Worm (Caenorhabditis elegans) whole organism, L3 larva: Measurements from ENCODE around the gene irld-49.

Source experiments
- ZK546.5 ChIP-seq: sonication (generic microtip); optimal IDR thresholded peaks from 2 replicates; lab custom pipeline; 2017; ENCODE audit warnings: missing biosample characterization, missing genetic modification characterization
- aly-2 ChIP-seq: fragments of 150-350 bp; optimal IDR thresholded peaks from 2 replicates; lab custom pipeline; 2014; ENCODE audit warnings: missing biosample characterization, missing genetic modification characterization
- ama-1 ChIP-seq: fragments of 150-350 bp; optimal IDR thresholded peaks from 2 replicates; lab custom pipeline; 2018
- ceh-28 ChIP-seq: fragments of 150-350 bp; optimal IDR thresholded peaks from 2 replicates; lab custom pipeline; 2014; ENCODE audit warnings: missing biosample characterization, missing genetic modification reagents, missing genetic modification characterization
- ceh-82 ChIP-seq: fragments of 150-350 bp; optimal IDR thresholded peaks from 2 replicates; lab custom pipeline; 2014; ENCODE audit warnings: missing biosample characterization, missing genetic modification characterization
- ceh-9 ChIP-seq: sonication (generic microtip); optimal IDR thresholded peaks from 2 replicates; lab custom pipeline; 2018; ENCODE audit warnings: missing biosample characterization, missing genetic modification characterization
- daf-12 ChIP-seq: fragments of 150-350 bp; optimal IDR thresholded peaks from 2 replicates; lab custom pipeline; 2014; ENCODE audit warnings: missing biosample characterization, missing genetic modification reagents, missing genetic modification characterization
- elt-1 ChIP-seq: fragments of 150-350 bp; optimal IDR thresholded peaks from 2 replicates; lab custom pipeline; 2014; ENCODE audit warnings: missing biosample characterization, missing genetic modification characterization
- elt-2 ChIP-seq: sonication (generic microtip); optimal IDR thresholded peaks from 2 replicates; lab custom pipeline; 2016; ENCODE audit warnings: missing genetic modification reagents, mild to moderate bottlenecking, missing genetic modification characterization, missing compliant biosample characterization
- elt-3 ChIP-seq, 3 experiments: fragments of 150-350 bp in 1 of 3; sonication (generic microtip) in 2 of 3; optimal IDR thresholded peaks; 2 replicates in 2 of 3; 4 replicates in 1 of 3; lab custom pipeline; 2014 to 2017; ENCODE audit warnings: missing biosample characterization in 3 of 3, missing genetic modification characterization in 3 of 3
- eor-1 ChIP-seq, 2 experiments: fragments of 150-350 bp; optimal IDR thresholded peaks; 2 replicates each; lab custom pipeline; 2014 to 2018; ENCODE audit warnings: missing biosample characterization in 2 of 2, missing genetic modification characterization in 2 of 2
- fkh-10 ChIP-seq: sonication (generic microtip); optimal IDR thresholded peaks from 2 replicates; lab custom pipeline; 2017; ENCODE audit warnings: missing biosample characterization, missing genetic modification reagents, missing genetic modification characterization
- fkh-2 ChIP-seq: fragments of 150-350 bp; optimal IDR thresholded peaks from 2 replicates; lab custom pipeline; 2014; ENCODE audit warnings: missing biosample characterization, missing genetic modification reagents, missing genetic modification characterization
- fos-1 ChIP-seq: fragments of 150-350 bp; optimal IDR thresholded peaks from 2 replicates; lab custom pipeline; 2014; ENCODE audit warnings: missing biosample characterization, missing genetic modification characterization
- hmg-11 ChIP-seq: sonication (generic microtip); optimal IDR thresholded peaks from 2 replicates; lab custom pipeline; 2016; ENCODE audit warnings: missing genetic modification characterization, missing compliant biosample characterization
- jun-1 ChIP-seq: fragments of 150-350 bp; optimal IDR thresholded peaks from 2 replicates; lab custom pipeline; 2014; ENCODE audit warnings: missing biosample characterization, missing genetic modification reagents, missing genetic modification characterization
- lin-39 ChIP-seq: fragments of 150-350 bp; optimal IDR thresholded peaks from 2 replicates; lab custom pipeline; 2018; ENCODE audit warnings: missing biosample characterization, missing genetic modification reagents, missing genetic modification characterization
- lsy-12 ChIP-seq: sonication (generic microtip); optimal IDR thresholded peaks from 2 replicates; lab custom pipeline; 2016; ENCODE audit warnings: mild to moderate bottlenecking, missing genetic modification characterization, missing compliant biosample characterization
- mdl-1 ChIP-seq: fragments of 150-350 bp; optimal IDR thresholded peaks from 2 replicates; lab custom pipeline; 2014; ENCODE audit warnings: missing biosample characterization, missing genetic modification characterization
- nfya-1 ChIP-seq: sonication (generic microtip); optimal IDR thresholded peaks from 2 replicates; lab custom pipeline; 2017; ENCODE audit warnings: missing genetic modification characterization, mild to moderate bottlenecking, missing compliant biosample characterization, antibody characterized with exemption, moderate library complexity; ENCODE audit not compliant: insufficient read depth
- nhr-11 ChIP-seq: fragments of 150-350 bp; optimal IDR thresholded peaks from 2 replicates; lab custom pipeline; 2014; ENCODE audit warnings: missing biosample characterization, missing genetic modification characterization
- nhr-12 ChIP-seq: fragments of 150-350 bp; optimal IDR thresholded peaks from 2 replicates; lab custom pipeline; 2014; ENCODE audit warnings: missing biosample characterization, missing genetic modification characterization
- nhr-23 ChIP-seq: fragments of 150-350 bp; optimal IDR thresholded peaks from 2 replicates; lab custom pipeline; 2014; ENCODE audit warnings: missing biosample characterization, missing genetic modification reagents, missing genetic modification characterization
- nhr-237 ChIP-seq: fragments of 150-350 bp; optimal IDR thresholded peaks from 2 replicates; lab custom pipeline; 2014; ENCODE audit warnings: missing biosample characterization, missing genetic modification characterization
- nhr-25 ChIP-seq: sonication (generic microtip); optimal IDR thresholded peaks from 2 replicates; lab custom pipeline; 2017; ENCODE audit warnings: missing biosample characterization, missing genetic modification characterization
- nhr-28 ChIP-seq: fragments of 150-350 bp; optimal IDR thresholded peaks from 2 replicates; lab custom pipeline; 2014; ENCODE audit warnings: missing biosample characterization, missing genetic modification characterization
- nhr-43 ChIP-seq: sonication (generic microtip); optimal IDR thresholded peaks from 2 replicates; lab custom pipeline; 2016; ENCODE audit warnings: mild to moderate bottlenecking, missing genetic modification characterization, missing compliant biosample characterization; ENCODE audit not compliant: poor library complexity, severe bottlenecking
- nhr-67 ChIP-seq: fragments of 150-350 bp; optimal IDR thresholded peaks from 2 replicates; lab custom pipeline; 2014; ENCODE audit warnings: missing biosample characterization, missing genetic modification characterization
- nhr-77 ChIP-seq: fragments of 150-350 bp; optimal IDR thresholded peaks from 2 replicates; lab custom pipeline; 2014; ENCODE audit warnings: missing biosample characterization, missing genetic modification characterization
- pha-4 ChIP-seq: fragments of 150-350 bp; optimal IDR thresholded peaks from 2 replicates; lab custom pipeline; 2014; ENCODE audit warnings: missing biosample characterization, missing genetic modification reagents, missing genetic modification characterization
- pqm-1 ChIP-seq: fragments of 150-350 bp; optimal IDR thresholded peaks from 2 replicates; lab custom pipeline; 2017; ENCODE audit warnings: missing biosample characterization, missing genetic modification characterization, inconsistent platforms
- snpc-4 ChIP-seq: fragments of 150-350 bp; optimal IDR thresholded peaks from 2 replicates; lab custom pipeline; 2014; ENCODE audit warnings: missing biosample characterization, missing genetic modification characterization
- tbx-2 ChIP-seq: sonication (generic microtip); optimal IDR thresholded peaks from 2 replicates; lab custom pipeline; 2016; ENCODE audit warnings: mild to moderate bottlenecking, missing genetic modification characterization, missing compliant biosample characterization
- unc-62 ChIP-seq: fragments of 150-350 bp; sonication (generic microtip); optimal IDR thresholded peaks from 4 replicates; lab custom pipeline; 2014; ENCODE audit warnings: missing biosample characterization, missing genetic modification reagents, missing genetic modification characterization
- zag-1 ChIP-seq: fragments of 150-350 bp; optimal IDR thresholded peaks from 2 replicates; lab custom pipeline; 2014; ENCODE audit warnings: missing biosample characterization, missing genetic modification characterization
- ztf-11 ChIP-seq: fragments of 150-350 bp; optimal IDR thresholded peaks from 2 replicates; lab custom pipeline; 2014; ENCODE audit warnings: missing biosample characterization, missing genetic modification characterization
- ztf-4 ChIP-seq: fragments of 150-350 bp; optimal IDR thresholded peaks from 2 replicates; lab custom pipeline; 2014; ENCODE audit warnings: missing biosample characterization, missing genetic modification characterization

Gene irld-49

ce11 chrII:2929846-2930245 lies 14.1 kb upstream of the irld-49 start:
- TF ChIP-seq lsy-12 (tag; lab: Kevin White, UChicago) (no peak), nhr-28 (tag; lab: Kevin White, UChicago) (no peak), nhr-67 (tag; lab: Kevin White, UChicago) (no peak)

ce11 chrII:2930499-2930898 lies 13.5 kb upstream of the irld-49 start, which contains the start of the genes irld-64 and irld-63:
Gene irld-64, minus strand, starts transcription at chrII:2930599.
Gene irld-63, plus strand, starts transcription at chrII:2930728.
- TF ChIP-seq ZK546.5 (tag; lab: Kevin White, UChicago): no peak
- no peak for TF ChIP-seq nhr-11 (tag; lab: Kevin White, UChicago)
- TF ChIP-seq nhr-23: no peak
- TF ChIP-seq eor-1 (tag; optimal IDR thresholded peaks at IDR 0.05; lab: Kevin White, UChicago): no peak
- no peak for TF ChIP-seq ceh-9 (tag; lab: Kevin White, UChicago)
- TF ChIP-seq ztf-4: no peak
- no peak for TF ChIP-seq lin-39 (tag; lab: Kevin White, UChicago)
- no peak for TF ChIP-seq ama-1
- TF ChIP-seq fkh-2: no peak
- TF ChIP-seq fkh-10: no peak
- no peak for TF ChIP-seq nhr-25 (tag; lab: Kevin White, UChicago)

- TF ChIP-seq elt-3 (tag; optimal IDR thresholded peaks at IDR 0.05; lab: Kevin White, UChicago) (no peak), ztf-11 (tag; lab: Kevin White, UChicago) (no peak), elt-2 (no peak), nhr-28 (tag; lab: Kevin White, UChicago) (no peak), pha-4 (tag; lab: Kevin White, UChicago) (no peak), nhr-67 (tag; lab: Kevin White, UChicago) (no peak), nhr-23 (no peak), fkh-2 (no peak), nhr-237 (tag; lab: Kevin White, UChicago) (no peak), nhr-77 (tag; lab: Kevin White, UChicago) (no peak), snpc-4 (no peak)
- TF ChIP-seq, all 47 proteins: peak for 0
These were observed 12.4 kb upstream of the irld-49 start for ce11 chrII:2931564-2931963.

- TF ChIP-seq nhr-11 (tag; lab: Kevin White, UChicago) (no peak), snpc-4 (no peak), nhr-12 (tag; lab: Kevin White, UChicago) (no peak), ztf-11 (tag; lab: Kevin White, UChicago) (no peak), mdl-1 (no peak), pqm-1 (tag; lab: Kevin White, UChicago) (no peak), zag-1 (tag; lab: Kevin White, UChicago) (no peak), daf-12 (tag; lab: Kevin White, UChicago) (no peak), hmg-11 (tag; lab: Kevin White, UChicago) (no peak), jun-1 (no peak), ceh-82 (no peak), lsy-12 (tag; lab: Kevin White, UChicago) (no peak), elt-3 (tag; optimal IDR thresholded peaks at IDR 0.05; lab: Kevin White, UChicago) (no peak)
These were observed 9.6 kb upstream of the irld-49 start, which contains the start of gene irld-67 for ce11 chrII:2934354-2934753. Gene irld-67, minus strand, starts transcription at chrII:2934454.

ce11 chrII:2937852-2938251 lies 6.1 kb upstream of the irld-49 start, which contains the start of gene irld-65:
Gene irld-65, minus strand, starts transcription at chrII:2937952.
- TF ChIP-seq unc-62 (GFP tag; lab: Kevin White, UChicago): no peak
- TF ChIP-seq elt-1 (tag; lab: Kevin White, UChicago): no peak
- TF ChIP-seq elt-3 (tag; optimal IDR thresholded peaks at IDR 0.05; lab: Kevin White, UChicago): no peak
- no peak for TF ChIP-seq ZK546.5 (tag; lab: Kevin White, UChicago)
- TF ChIP-seq nfya-1 (tag; lab: Kevin White, UChicago): no peak
- TF ChIP-seq nhr-43: no peak
- TF ChIP-seq mdl-1: no peak
- no peak for TF ChIP-seq snpc-4
- TF ChIP-seq ama-1: no peak
- no peak for TF ChIP-seq nhr-12 (tag; lab: Kevin White, UChicago)
- no peak for TF ChIP-seq zag-1 (tag; lab: Kevin White, UChicago)
- no peak for TF ChIP-seq nhr-77 (tag; lab: Kevin White, UChicago)
- TF ChIP-seq nhr-237 (tag; lab: Kevin White, UChicago): no peak
- TF ChIP-seq ceh-28 (tag; lab: Kevin White, UChicago): no peak
- TF ChIP-seq eor-1 (tag; optimal IDR thresholded peaks at IDR 0.05; lab: Kevin White, UChicago): no peak
- TF ChIP-seq tbx-2 (tag; lab: Kevin White, UChicago): no peak
- no peak for TF ChIP-seq daf-12 (tag; lab: Kevin White, UChicago)
- no peak for TF ChIP-seq aly-2 (tag; lab: Kevin White, UChicago)
- no peak for TF ChIP-seq fos-1 (tag; lab: Kevin White, UChicago)
- no peak for TF ChIP-seq lin-39 (tag; lab: Kevin White, UChicago)
- TF ChIP-seq, all 47 proteins: peak for 0
